Fruit fly (Drosophila melanogaster): Measurements from ENCODE around the gene CG7600.

- TF ChIP-seq Myb (GFP tag; optimal IDR thresholded peaks at IDR 0.05) = no peak
- TF ChIP-seq CG13296 (GFP tag; optimal IDR thresholded peaks at IDR 0.05) = no peak
- TF ChIP-seq HHEX (GFP tag; optimal IDR thresholded peaks at IDR 0.05) = no peak
- TF ChIP-seq nmo (GFP tag; optimal IDR thresholded peaks at IDR 0.05) = no peak
- no peak for TF ChIP-seq CG2889 (GFP tag; IDR thresholded peaks at IDR 0.05)
- TF ChIP-seq CG7556 (GFP tag; optimal IDR thresholded peaks at IDR 0.05) = no peak
- no peak for TF ChIP-seq onecut (GFP tag; IDR thresholded peaks at IDR 0.05)
- no peak for TF ChIP-seq CG17359 (tag; optimal IDR thresholded peaks at IDR 0.05)
- no peak for TF ChIP-seq lab (GFP tag; optimal IDR thresholded peaks at IDR 0.05)
These were observed 25.5 kb downstream of the CG7600 start, which contains the start of gene Ir68a for dm6 chr3L:11236118-11236517.
